Worm (Caenorhabditis elegans) whole organism, mixed stage, embryonic: ENCODE measurements around the gene col-171.

Source experiments
- M03D4.4 ChIP-seq: sonication (generic microtip); optimal IDR thresholded peaks from 2 replicates; lab custom pipeline; 2017; ENCODE audit warnings: mild to moderate bottlenecking, missing genetic modification characterization, missing compliant biosample characterization
- bed-3 ChIP-seq: fragments of 200-800 bp; sonication (Bioruptor generic); optimal IDR thresholded peaks from 3 replicates; lab custom pipeline; 2018; ENCODE audit warnings: mild to moderate bottlenecking, missing genetic modification characterization, moderate library complexity, missing compliant biosample characterization
- blmp-1 ChIP-seq: fragments of 150-350 bp; optimal IDR thresholded peaks from 2 replicates; lab custom pipeline; 2014; ENCODE audit warnings: missing biosample characterization, missing genetic modification characterization
- ceh-39 ChIP-seq: fragments of 150-350 bp; optimal IDR thresholded peaks from 2 replicates; lab custom pipeline; 2014; ENCODE audit warnings: missing biosample characterization, missing genetic modification characterization
- ceh-43 ChIP-seq: fragments of 200-800 bp; sonication (Bioruptor generic); optimal IDR thresholded peaks from 2 replicates; lab custom pipeline; 2018; ENCODE audit warnings: mild to moderate bottlenecking, missing genetic modification characterization, moderate library complexity, missing compliant biosample characterization
- ceh-83 ChIP-seq: fragments of 200-800 bp; sonication (Bioruptor generic); optimal IDR thresholded peaks from 2 replicates; lab custom pipeline; 2018; ENCODE audit warnings: mild to moderate bottlenecking, missing genetic modification characterization, missing compliant biosample characterization
- ces-1 ChIP-seq: fragments of 150-350 bp; optimal IDR thresholded peaks from 2 replicates; lab custom pipeline; 2014; ENCODE audit warnings: missing biosample characterization, missing genetic modification reagents, missing genetic modification characterization
- cnd-1 ChIP-seq: fragments of 200-800 bp; sonication (Bioruptor generic); optimal IDR thresholded peaks from 2 replicates; lab custom pipeline; 2018; ENCODE audit warnings: mild to moderate bottlenecking, missing genetic modification characterization, missing compliant biosample characterization
- drap-1 ChIP-seq: fragments of 200-800 bp; sonication (Bioruptor generic); optimal IDR thresholded peaks from 3 replicates; lab custom pipeline; 2018; ENCODE audit warnings: mild to moderate bottlenecking, missing genetic modification characterization, missing compliant biosample characterization
- elt-1 ChIP-seq: sonication (generic microtip); optimal IDR thresholded peaks from 2 replicates; lab custom pipeline; 2017; ENCODE audit warnings: missing genetic modification characterization, mild to moderate bottlenecking, missing compliant biosample characterization, antibody characterized with exemption, moderate library complexity, borderline replicate concordance; ENCODE audit not compliant: insufficient read depth
- elt-3 ChIP-seq: fragments of 150-350 bp; optimal IDR thresholded peaks from 2 replicates; lab custom pipeline; 2014; ENCODE audit warnings: missing biosample characterization, missing genetic modification characterization
- flh-1 ChIP-seq: fragments of 200-800 bp; sonication (Bioruptor generic); optimal IDR thresholded peaks from 2 replicates; lab custom pipeline; 2018; ENCODE audit warnings: mild to moderate bottlenecking, missing genetic modification characterization, moderate library complexity, missing compliant biosample characterization
- ham-2 ChIP-seq: fragments of 200-800 bp; sonication (Bioruptor generic); optimal IDR thresholded peaks from 2 replicates; lab custom pipeline; 2018; ENCODE audit warnings: mild to moderate bottlenecking, missing genetic modification characterization, missing compliant biosample characterization
- hlh-1 ChIP-seq: fragments of 150-350 bp; optimal IDR thresholded peaks from 2 replicates; lab custom pipeline; 2014; ENCODE audit warnings: missing biosample characterization, missing genetic modification reagents, missing genetic modification characterization
- lin-13 ChIP-seq: fragments of 150-350 bp; optimal IDR thresholded peaks from 2 replicates; lab custom pipeline; 2014; ENCODE audit warnings: missing biosample characterization, missing genetic modification characterization
- lin-32 ChIP-seq: fragments of 200-800 bp; sonication (Bioruptor generic); optimal IDR thresholded peaks from 2 replicates; lab custom pipeline; 2018; ENCODE audit warnings: mild to moderate bottlenecking, missing genetic modification characterization, missing compliant biosample characterization
- lsy-2 ChIP-seq: fragments of 150-350 bp; optimal IDR thresholded peaks from 2 replicates; lab custom pipeline; 2014; ENCODE audit warnings: missing biosample characterization, missing genetic modification characterization
- mab-5 ChIP-seq: fragments of 150-350 bp; optimal IDR thresholded peaks from 2 replicates; lab custom pipeline; 2014; ENCODE audit warnings: missing biosample characterization, missing genetic modification characterization
- mep-1 ChIP-seq: fragments of 150-350 bp; optimal IDR thresholded peaks from 2 replicates; lab custom pipeline; 2017; ENCODE audit warnings: missing biosample characterization, missing genetic modification reagents, missing genetic modification characterization, inconsistent platforms
- mls-2 ChIP-seq: sonication (generic microtip); optimal IDR thresholded peaks from 2 replicates; lab custom pipeline; 2016; ENCODE audit warnings: mild to moderate bottlenecking, missing genetic modification characterization, moderate library complexity, missing compliant biosample characterization
- nhr-12 ChIP-seq: fragments of 150-350 bp; optimal IDR thresholded peaks from 2 replicates; lab custom pipeline; 2014; ENCODE audit warnings: missing biosample characterization, missing genetic modification characterization
- nhr-2 ChIP-seq: fragments of 150-350 bp; optimal IDR thresholded peaks from 2 replicates; lab custom pipeline; 2014; ENCODE audit warnings: missing biosample characterization, missing genetic modification characterization
- nhr-237 ChIP-seq: fragments of 150-350 bp; optimal IDR thresholded peaks from 2 replicates; lab custom pipeline; 2014; ENCODE audit warnings: missing biosample characterization, missing genetic modification characterization
- nhr-28 ChIP-seq: fragments of 150-350 bp; optimal IDR thresholded peaks from 2 replicates; lab custom pipeline; 2014; ENCODE audit warnings: missing biosample characterization, missing genetic modification characterization
- nhr-76 ChIP-seq: sonication (generic microtip); optimal IDR thresholded peaks from 2 replicates; lab custom pipeline; 2017; ENCODE audit warnings: missing biosample characterization, missing genetic modification characterization
- pha-4 ChIP-seq: fragments of 150-350 bp; optimal IDR thresholded peaks from 2 replicates; lab custom pipeline; 2018; ENCODE audit warnings: missing biosample characterization, missing genetic modification reagents, missing genetic modification characterization
- sem-2 ChIP-seq: fragments of 200-800 bp; sonication (Bioruptor generic); optimal IDR thresholded peaks from 2 replicates; lab custom pipeline; 2018; ENCODE audit warnings: mild to moderate bottlenecking, missing genetic modification characterization, missing compliant biosample characterization
- snpc-4 ChIP-seq: fragments of 150-350 bp; optimal IDR thresholded peaks from 2 replicates; lab custom pipeline; 2014; ENCODE audit warnings: missing biosample characterization, missing genetic modification characterization
- sptf-1 ChIP-seq: sonication (generic microtip); optimal IDR thresholded peaks from 2 replicates; lab custom pipeline; 2017; ENCODE audit warnings: mild to moderate bottlenecking, missing genetic modification characterization, moderate library complexity, missing compliant biosample characterization
- tbx-8 ChIP-seq: fragments of 200-800 bp; sonication (Bioruptor generic); optimal IDR thresholded peaks from 2 replicates; lab custom pipeline; 2018; ENCODE audit warnings: mild to moderate bottlenecking, missing genetic modification characterization, moderate library complexity, missing compliant biosample characterization
- unc-120 ChIP-seq: sonication (generic microtip); optimal IDR thresholded peaks from 2 replicates; lab custom pipeline; 2017; ENCODE audit warnings: missing genetic modification characterization, missing compliant biosample characterization; ENCODE audit not compliant: poor library complexity, severe bottlenecking
- unc-39 ChIP-seq: fragments of 150-350 bp; optimal IDR thresholded peaks from 2 replicates; lab custom pipeline; 2014; ENCODE audit warnings: missing biosample characterization, missing genetic modification characterization
- unc-62 ChIP-seq: fragments of 150-350 bp; optimal IDR thresholded peaks from 2 replicates; lab custom pipeline; 2014; ENCODE audit warnings: missing biosample characterization, missing genetic modification reagents, missing genetic modification characterization
- zip-8 ChIP-seq: fragments of 150-350 bp; optimal IDR thresholded peaks from 2 replicates; lab custom pipeline; 2014; ENCODE audit warnings: missing biosample characterization, missing genetic modification characterization
- ztf-11 ChIP-seq: fragments of 150-350 bp; optimal IDR thresholded peaks from 2 replicates; lab custom pipeline; 2014; ENCODE audit warnings: missing biosample characterization, missing genetic modification characterization

The col-171 gene

DNA sequence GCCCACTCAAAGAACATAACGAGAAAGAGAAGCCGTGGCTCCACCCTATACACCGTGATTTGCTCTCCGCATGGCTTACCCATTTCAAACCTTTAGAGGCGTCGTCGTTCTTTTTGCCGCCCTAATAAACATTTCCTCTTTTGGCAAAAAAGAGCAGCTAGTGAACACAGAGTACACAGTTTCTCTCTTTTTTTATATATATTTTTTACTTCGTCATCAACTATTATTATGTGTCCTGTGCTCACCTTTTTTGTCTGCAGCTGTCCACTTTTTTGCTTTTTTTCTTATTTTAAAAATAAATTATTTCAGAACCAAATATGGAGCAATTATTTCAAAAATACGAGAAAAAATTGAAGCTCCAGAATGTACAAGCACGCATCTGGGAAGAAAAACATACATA, 35.6 kb downstream of the col-171 start, which contains the start of gene C03B1.2:
C03B1.2 (plus strand) TSS at position 301 of the 400 bp plus-strand sequence.
- TF ChIP-seq ces-1 (GFP tag; lab: Kevin White, UChicago) (no peak), ceh-83 (no peak), M03D4.4 (tag; lab: Kevin White, UChicago) (no peak), unc-39 (no peak), lsy-2 (tag; lab: Kevin White, UChicago) (no peak), ceh-43 (GFP tag; lab: Kevin White, UChicago) (no peak), pha-4 (tag; lab: Kevin White, UChicago) (no peak), cnd-1 (tag; lab: Kevin White, UChicago) (no peak), sem-2 (GFP tag; lab: Kevin White, UChicago) (no peak), unc-120 (tag; lab: Kevin White, UChicago) (no peak), ham-2 (GFP tag; lab: Kevin White, UChicago) (no peak)

- TF ChIP-seq nhr-76 (no peak), sptf-1 (tag; lab: Kevin White, UChicago) (peak; percentile 88), cnd-1 (tag; lab: Kevin White, UChicago) (peak; percentile 68), zip-8 (tag; lab: Kevin White, UChicago) (peak; percentile 76), blmp-1 (tag; lab: Kevin White, UChicago) (no peak), ceh-39 (tag; lab: Kevin White, UChicago) (no peak), mab-5 (peak; percentile 22), ham-2 (GFP tag; lab: Kevin White, UChicago) (peak; percentile 47), unc-39 (no peak), elt-3 (tag; lab: Kevin White, UChicago) (no peak), unc-120 (tag; lab: Kevin White, UChicago) (peak; percentile 59), bed-3 (GFP tag; lab: Kevin White, UChicago) (peak; percentile 71), M03D4.4 (tag; lab: Kevin White, UChicago) (peak; percentile 83), unc-62 (no peak), hlh-1 (tag; lab: Kevin White, UChicago) (peak; percentile 46), snpc-4 (no peak), lsy-2 (tag; lab: Kevin White, UChicago) (no peak), mls-2 (tag; lab: Kevin White, UChicago) (peak; percentile 77), nhr-2 (tag; lab: Kevin White, UChicago) (peak; percentile 66), flh-1 (GFP tag; lab: Kevin White, UChicago) (peak; percentile 43), ceh-43 (GFP tag; lab: Kevin White, UChicago) (peak; percentile 58), lin-13 (tag; lab: Kevin White, UChicago) (no peak), ces-1 (GFP tag; lab: Kevin White, UChicago) (no peak), drap-1 (peak; percentile 79), nhr-12 (no peak), mep-1 (tag; lab: Kevin White, UChicago) (peak; percentile 11), sem-2 (GFP tag; lab: Kevin White, UChicago) (peak; percentile 71), nhr-28 (no peak), pha-4 (tag; lab: Kevin White, UChicago) (no peak), ztf-11 (tag; lab: Kevin White, UChicago) (no peak), nhr-237 (tag; lab: Kevin White, UChicago) (peak; percentile 20), tbx-8 (GFP tag; lab: Kevin White, UChicago) (peak; percentile 79), elt-1 (tag; lab: Kevin White, UChicago) (no peak), lin-32 (peak; percentile 37), ceh-83 (peak; percentile 84)
These were observed 37.4 kb downstream of the col-171 start for ce11 chrX:6371192-6372116.

ce11 chrX:6373348-6373747, 39.2 kb downstream of the col-171 start, which contains the start of gene C03B1.17:
C03B1.17 (plus strand) TSS chrX:6373648.
- TF ChIP-seq lsy-2 (tag; lab: Kevin White, UChicago) (no peak), ceh-43 (GFP tag; lab: Kevin White, UChicago) (no peak), nhr-237 (tag; lab: Kevin White, UChicago) (no peak), lin-13 (tag; lab: Kevin White, UChicago) (no peak), nhr-76 (no peak), nhr-2 (tag; lab: Kevin White, UChicago) (no peak), pha-4 (tag; lab: Kevin White, UChicago) (no peak), elt-1 (tag; lab: Kevin White, UChicago) (no peak)
